Worm (Caenorhabditis elegans) whole organism, late embryonic: ENCODE results near the gene nspc-18.

Experiments used
- ceh-31 ChIP-seq: sonication (generic microtip); optimal IDR thresholded peaks from 2 replicates; lab custom pipeline; 2016; ENCODE audit warnings: missing genetic modification characterization, missing compliant biosample characterization
- hlh-8 ChIP-seq: sonication (generic microtip); optimal IDR thresholded peaks from 2 replicates; lab custom pipeline; 2016; ENCODE audit warnings: missing genotype, missing genetic modification characterization, missing compliant biosample characterization
- nfya-1 ChIP-seq: sonication (generic microtip); optimal IDR thresholded peaks from 2 replicates; lab custom pipeline; 2017; ENCODE audit warnings: missing genetic modification characterization, mild to moderate bottlenecking, missing compliant biosample characterization, antibody characterized with exemption, moderate library complexity
- nhr-11 ChIP-seq: fragments of 150-350 bp; optimal IDR thresholded peaks from 2 replicates; lab custom pipeline; 2014; ENCODE audit warnings: missing biosample characterization, missing genetic modification characterization
- pha-2 ChIP-seq: sonication (generic microtip); optimal IDR thresholded peaks from 2 replicates; lab custom pipeline; 2017; ENCODE audit warnings: mild to moderate bottlenecking, missing genetic modification characterization, missing compliant biosample characterization
- sox-2 ChIP-seq: fragments of 200-800 bp; sonication (Bioruptor generic); IDR thresholded peaks from 2 replicates; pipeline ENCODE4 v1.3.6; 2022; ENCODE audit warnings: missing genetic modification reagents, missing genetic modification characterization, missing compliant biosample characterization
- tbx-2 ChIP-seq: sonication (generic microtip); optimal IDR thresholded peaks from 2 replicates; lab custom pipeline; 2016; ENCODE audit warnings: missing genetic modification characterization, missing compliant biosample characterization
- tbx-7 ChIP-seq: sonication (generic microtip); optimal IDR thresholded peaks from 2 replicates; lab custom pipeline; 2016; ENCODE audit warnings: missing genotype, missing genetic modification characterization, missing compliant biosample characterization
- unc-55 ChIP-seq: sonication (generic microtip); optimal IDR thresholded peaks from 2 replicates; lab custom pipeline; 2017; ENCODE audit warnings: missing biosample characterization, missing genetic modification reagents, missing genetic modification characterization
- unc-86 ChIP-seq: sonication (generic microtip); optimal IDR thresholded peaks from 2 replicates; lab custom pipeline; 2016; ENCODE audit warnings: missing genetic modification characterization, missing compliant biosample characterization

DNA sequence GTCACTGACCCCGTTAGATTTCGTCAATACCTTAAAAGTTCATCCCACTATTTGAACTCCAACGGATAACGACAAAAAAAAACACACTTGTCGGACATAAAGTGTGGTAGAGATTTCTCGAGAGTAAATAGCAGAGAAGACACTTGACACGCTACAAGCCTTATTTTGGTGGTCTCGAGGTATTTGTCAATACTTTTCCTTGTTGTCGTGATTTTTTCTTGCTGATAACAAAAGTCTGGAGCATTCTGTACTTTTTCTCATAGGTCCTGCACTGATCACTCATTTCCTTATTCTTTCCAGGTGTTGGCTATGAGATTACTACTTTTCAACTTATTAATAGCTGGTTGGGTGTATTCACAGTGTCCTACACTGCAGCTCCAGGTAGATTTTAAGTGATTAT is 45.0 kb upstream of the nspc-18 start, which contains the start of gene lron-1:
- no peak for TF ChIP-seq hlh-8 (tag; lab: Kevin White, UChicago)
- TF ChIP-seq nhr-11 (tag; lab: Kevin White, UChicago) = no peak
- TF ChIP-seq tbx-2 (tag; lab: Kevin White, UChicago) = no peak
- TF ChIP-seq sox-2 (GFP tag; lab: Robert Waterston, UW) = no peak
- no peak for TF ChIP-seq unc-55 (GFP tag; lab: Kevin White, UChicago)
- no peak for TF ChIP-seq tbx-7 (tag; lab: Kevin White, UChicago)
- no peak for TF ChIP-seq pha-2
- no peak for TF ChIP-seq unc-86 (tag; lab: Kevin White, UChicago)
- no peak for TF ChIP-seq nfya-1
- TF ChIP-seq ceh-31 (tag; lab: Kevin White, UChicago) = no peak
